Worm (Caenorhabditis elegans): ENCODE measurements around the gene fbxc-20.

The fbxc-20 gene

DNA sequence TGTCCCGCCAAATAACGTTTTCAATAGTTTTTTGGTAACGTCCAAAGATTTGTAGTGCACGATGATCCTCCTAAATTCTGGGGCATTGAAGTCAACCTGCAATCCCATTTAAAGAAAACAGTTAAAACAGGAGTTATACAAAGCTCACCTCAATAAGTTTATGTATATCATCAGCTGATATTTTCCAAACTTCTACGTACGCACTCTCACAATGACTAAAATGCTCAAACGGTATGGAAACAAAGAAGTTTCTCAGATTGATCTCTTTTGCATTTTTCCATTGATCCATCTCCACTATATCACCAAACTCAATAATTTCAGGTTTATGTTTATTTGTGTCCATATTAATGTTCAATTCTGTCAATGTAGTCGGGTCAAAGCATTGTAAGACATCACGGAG, 7.4 kb upstream of the fbxc-20 start:
- no peak for TF ChIP-seq aly-1 (tag; optimal IDR thresholded peaks at IDR 0.05)
- TF ChIP-seq F13C5.2 (tag; optimal IDR thresholded peaks at IDR 0.05), result no peak
- no peak for TF ChIP-seq ceh-13 (GFP tag; optimal IDR thresholded peaks at IDR 0.05)
- TF ChIP-seq tbx-11 (GFP tag; IDR thresholded peaks at IDR 0.05), result no peak
- TF ChIP-seq hnd-1 (tag; optimal IDR thresholded peaks at IDR 0.05), result no peak
- no peak for TF ChIP-seq B0310.2 (tag; optimal IDR thresholded peaks at IDR 0.05)
- TF ChIP-seq sea-1 (GFP tag; conservative IDR thresholded peaks at IDR 0.05), result no peak
- TF ChIP-seq ama-1 (optimal IDR thresholded peaks at IDR 0.05), result no peak
- no peak for TF ChIP-seq ets-7 (tag; optimal IDR thresholded peaks at IDR 0.05)
- no peak for TF ChIP-seq hmbx-1 (tag; optimal IDR thresholded peaks at IDR 0.05)
- TF ChIP-seq scrt-1 (GFP tag; IDR thresholded peaks at IDR 0.05), result no peak
- TF ChIP-seq flt-1 (GFP tag; IDR thresholded peaks at IDR 0.05), result no peak
- no peak for TF ChIP-seq tbx-37 (GFP tag; conservative IDR thresholded peaks at IDR 0.05)
- TF ChIP-seq ceh-36 (tag; optimal IDR thresholded peaks at IDR 0.05), result no peak
- TF ChIP-seq pes-1 (GFP tag; IDR thresholded peaks at IDR 0.05), result no peak
- TF ChIP-seq tra-4 (tag; optimal IDR thresholded peaks at IDR 0.05), result no peak
- no peak for TF ChIP-seq hmg-4 (GFP tag; optimal IDR thresholded peaks at IDR 0.05)

DNA sequence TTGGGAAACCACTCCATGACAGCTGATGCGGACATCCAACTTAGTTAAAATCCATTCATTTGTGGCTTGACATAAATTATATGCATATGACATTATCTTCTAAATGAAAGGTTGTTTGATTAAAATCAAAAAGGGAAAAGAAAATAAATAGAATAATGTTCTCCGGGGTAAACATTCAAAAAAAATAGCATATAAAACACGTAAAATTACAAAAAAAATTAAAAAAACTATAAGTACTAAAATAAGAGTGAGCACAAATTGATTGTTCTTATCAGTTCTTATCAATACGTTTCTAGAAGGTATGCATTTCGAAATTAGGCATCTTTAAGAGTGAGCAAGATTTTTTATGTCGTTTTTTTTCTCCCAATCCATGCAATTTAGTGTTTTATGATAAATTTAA, 6.3 kb upstream of the fbxc-20 start, which contains the start of gene fbxa-182:
Gene fbxa-182, minus strand, starts transcription at position 101 of the 400 bp plus-strand sequence.
- TF ChIP-seq ceh-36 (tag; optimal IDR thresholded peaks at IDR 0.05) (no peak), pes-1 (GFP tag; IDR thresholded peaks at IDR 0.05) (no peak), scrt-1 (GFP tag; IDR thresholded peaks at IDR 0.05) (no peak), tbx-37 (GFP tag; conservative IDR thresholded peaks at IDR 0.05) (no peak), sea-1 (GFP tag; conservative IDR thresholded peaks at IDR 0.05) (no peak), ceh-13 (GFP tag; optimal IDR thresholded peaks at IDR 0.05) (no peak), ets-7 (tag; optimal IDR thresholded peaks at IDR 0.05) (no peak), tra-4 (tag; optimal IDR thresholded peaks at IDR 0.05) (no peak)

DNA sequence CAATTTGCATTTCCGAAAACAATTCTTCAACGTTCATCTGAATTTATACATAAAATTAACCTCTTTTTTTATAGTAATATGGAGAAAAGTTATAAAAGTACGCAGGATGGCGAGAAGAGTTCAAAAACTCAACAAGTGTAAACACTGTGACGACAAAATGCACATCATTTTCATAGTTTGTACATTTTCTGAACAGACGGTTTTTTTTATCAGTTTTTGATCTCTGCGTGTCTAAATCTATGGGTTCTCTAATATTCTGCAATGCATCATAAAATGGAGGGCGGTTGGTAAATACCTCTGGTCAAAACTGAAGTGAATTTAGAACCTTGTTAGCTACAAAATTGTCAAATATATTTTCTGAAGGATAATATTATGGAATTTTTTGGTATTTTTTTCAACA, 3.5 kb upstream of the fbxc-20 start, which contains the start of gene fbxa-4:
Gene fbxa-4, minus strand, starts transcription at position 93 of the 400 bp plus-strand sequence.
- TF ChIP-seq tbx-11 (GFP tag; IDR thresholded peaks at IDR 0.05) (no peak), ets-7 (tag; optimal IDR thresholded peaks at IDR 0.05) (no peak), B0310.2 (tag; optimal IDR thresholded peaks at IDR 0.05) (no peak), F13C5.2 (tag; optimal IDR thresholded peaks at IDR 0.05) (no peak), tra-4 (tag; optimal IDR thresholded peaks at IDR 0.05) (no peak), ceh-36 (tag; optimal IDR thresholded peaks at IDR 0.05) (no peak), hmg-4 (GFP tag; optimal IDR thresholded peaks at IDR 0.05) (no peak), flt-1 (GFP tag; IDR thresholded peaks at IDR 0.05) (no peak), tbx-37 (GFP tag; conservative IDR thresholded peaks at IDR 0.05) (no peak), hnd-1 (tag; optimal IDR thresholded peaks at IDR 0.05) (no peak), ceh-13 (GFP tag; optimal IDR thresholded peaks at IDR 0.05) (no peak), scrt-1 (GFP tag; IDR thresholded peaks at IDR 0.05) (no peak), ama-1 (optimal IDR thresholded peaks at IDR 0.05) (no peak)

DNA sequence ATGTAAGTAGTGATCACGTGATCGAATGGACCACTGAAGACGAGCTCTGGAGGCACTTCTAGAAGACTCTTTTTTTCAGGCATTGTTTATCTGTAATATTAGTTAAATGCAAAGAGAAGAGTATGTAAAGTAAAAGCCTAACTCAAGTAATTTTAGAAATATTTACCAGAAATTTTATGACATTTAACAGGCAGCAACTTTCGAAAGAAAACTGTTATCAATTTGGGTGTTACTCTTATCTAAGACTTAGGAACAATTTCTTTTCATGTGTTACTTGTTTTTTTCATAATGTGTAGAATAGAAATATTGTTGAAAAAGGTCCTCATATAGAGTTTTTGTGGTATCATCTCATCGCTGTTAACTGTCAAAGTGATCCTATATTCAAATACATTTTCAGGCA, 1.0 kb upstream of the fbxc-20 start, which contains the start of the genes F42G2.5 and F42G2.7:
Gene F42G2.5, minus strand, starts transcription at position 101 of the 400 bp plus-strand sequence.
Gene F42G2.7, plus strand, starts transcription at position 270 of the 400 bp plus-strand sequence.
- no peak for TF ChIP-seq F13C5.2 (tag; optimal IDR thresholded peaks at IDR 0.05)
- no peak for TF ChIP-seq hmg-4 (GFP tag; optimal IDR thresholded peaks at IDR 0.05)
- no peak for TF ChIP-seq scrt-1 (GFP tag; IDR thresholded peaks at IDR 0.05)
- TF ChIP-seq hmbx-1 (tag; optimal IDR thresholded peaks at IDR 0.05), result no peak
- no peak for TF ChIP-seq tbx-11 (GFP tag; IDR thresholded peaks at IDR 0.05)
- no peak for TF ChIP-seq pes-1 (GFP tag; IDR thresholded peaks at IDR 0.05)
- no peak for TF ChIP-seq tbx-37 (GFP tag; conservative IDR thresholded peaks at IDR 0.05)
- no peak for TF ChIP-seq ceh-36 (tag; optimal IDR thresholded peaks at IDR 0.05)
- no peak for TF ChIP-seq flt-1 (GFP tag; IDR thresholded peaks at IDR 0.05)
- TF ChIP-seq hnd-1 (tag; optimal IDR thresholded peaks at IDR 0.05), result no peak
- TF ChIP-seq tra-4 (tag; optimal IDR thresholded peaks at IDR 0.05), result no peak
- no peak for TF ChIP-seq ets-7 (tag; optimal IDR thresholded peaks at IDR 0.05)
- no peak for TF ChIP-seq sea-1 (GFP tag; conservative IDR thresholded peaks at IDR 0.05)
- no peak for TF ChIP-seq aly-1 (tag; optimal IDR thresholded peaks at IDR 0.05)
- no peak for TF ChIP-seq ama-1 (optimal IDR thresholded peaks at IDR 0.05)
- no peak for TF ChIP-seq ceh-13 (GFP tag; optimal IDR thresholded peaks at IDR 0.05)
- TF ChIP-seq B0310.2 (tag; optimal IDR thresholded peaks at IDR 0.05), result no peak

DNA sequence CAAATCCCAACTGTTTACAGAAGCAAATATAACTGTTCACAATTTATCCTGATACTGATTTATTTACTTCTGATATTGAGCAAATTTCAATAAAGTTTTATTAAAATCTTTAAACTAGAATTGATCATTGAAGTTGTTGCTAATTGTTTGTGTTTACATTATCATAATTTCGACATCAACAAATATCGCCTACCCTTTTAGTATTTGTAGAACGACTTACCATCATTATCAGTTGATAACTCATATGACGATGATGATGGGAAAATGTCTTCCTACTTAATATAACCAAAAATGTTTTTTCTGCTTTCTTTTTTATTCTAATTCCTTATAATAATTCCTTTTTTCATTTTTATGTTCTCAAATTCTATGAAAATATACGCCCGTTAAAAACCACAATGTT, 1.7 kb downstream of the fbxc-20 start:
- TF ChIP-seq hmg-4 (GFP tag; optimal IDR thresholded peaks at IDR 0.05), result no peak

DNA sequence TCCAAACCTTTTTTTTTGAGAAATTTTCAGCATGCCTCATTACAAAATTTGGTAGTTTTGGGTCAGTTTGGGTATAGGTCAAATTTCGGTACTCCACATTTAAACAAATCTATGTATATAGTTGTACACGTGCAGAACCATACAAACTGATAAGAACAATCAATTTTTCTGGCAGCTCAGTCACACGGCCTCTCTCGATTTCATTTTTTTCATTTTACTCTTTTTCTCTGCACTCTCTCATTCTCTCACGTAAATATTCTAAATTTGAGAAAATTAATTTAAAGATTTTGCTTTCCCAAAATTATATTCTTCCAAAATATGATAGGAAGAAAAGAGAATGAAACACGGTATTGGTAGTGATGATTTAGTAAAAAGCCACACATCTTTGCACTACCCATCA, 2.2 kb downstream of the fbxc-20 start:
- TF ChIP-seq hnd-1 (tag; optimal IDR thresholded peaks at IDR 0.05) (no peak), tbx-11 (GFP tag; IDR thresholded peaks at IDR 0.05) (no peak), pes-1 (GFP tag; IDR thresholded peaks at IDR 0.05) (no peak), hmbx-1 (tag; optimal IDR thresholded peaks at IDR 0.05) (no peak), ceh-36 (tag; optimal IDR thresholded peaks at IDR 0.05) (no peak), tbx-37 (GFP tag; conservative IDR thresholded peaks at IDR 0.05) (no peak), ceh-13 (GFP tag; optimal IDR thresholded peaks at IDR 0.05) (no peak), aly-1 (tag; optimal IDR thresholded peaks at IDR 0.05) (no peak)

DNA sequence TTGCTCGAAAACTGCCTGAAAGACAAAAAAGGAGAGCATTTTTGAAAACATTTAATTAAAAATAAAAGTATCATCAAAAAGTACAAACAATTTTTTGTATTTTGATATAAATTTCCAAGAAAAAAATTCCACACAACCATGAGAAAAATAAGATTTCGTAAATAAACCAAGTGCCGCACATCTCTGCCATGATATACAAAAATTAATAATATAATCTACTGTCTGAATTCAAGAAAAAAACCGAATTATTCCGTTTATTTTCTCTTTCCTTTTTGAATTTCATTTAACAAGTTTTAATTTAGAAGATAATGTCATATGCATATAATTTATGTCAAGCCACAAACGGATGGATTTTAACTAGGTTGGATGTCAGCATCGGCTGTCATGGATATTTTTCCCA, 3.0 kb downstream of the fbxc-20 start, which contains the start of gene F42G2.2:
Gene F42G2.2, plus strand, starts transcription at position 301 of the 400 bp plus-strand sequence.
- TF ChIP-seq tra-4 (tag; optimal IDR thresholded peaks at IDR 0.05), result no peak
- no peak for TF ChIP-seq scrt-1 (GFP tag; IDR thresholded peaks at IDR 0.05)
- no peak for TF ChIP-seq hnd-1 (tag; optimal IDR thresholded peaks at IDR 0.05)
- no peak for TF ChIP-seq F13C5.2 (tag; optimal IDR thresholded peaks at IDR 0.05)
- no peak for TF ChIP-seq sea-1 (GFP tag; conservative IDR thresholded peaks at IDR 0.05)
- TF ChIP-seq ceh-13 (GFP tag; optimal IDR thresholded peaks at IDR 0.05), result no peak
- no peak for TF ChIP-seq ceh-36 (tag; optimal IDR thresholded peaks at IDR 0.05)
- no peak for TF ChIP-seq hmbx-1 (tag; optimal IDR thresholded peaks at IDR 0.05)
- no peak for TF ChIP-seq tbx-37 (GFP tag; conservative IDR thresholded peaks at IDR 0.05)
- TF ChIP-seq tbx-11 (GFP tag; IDR thresholded peaks at IDR 0.05), result no peak
- no peak for TF ChIP-seq pes-1 (GFP tag; IDR thresholded peaks at IDR 0.05)
- no peak for TF ChIP-seq hmg-4 (GFP tag; optimal IDR thresholded peaks at IDR 0.05)
- TF ChIP-seq ets-7 (tag; optimal IDR thresholded peaks at IDR 0.05), result no peak
- TF ChIP-seq B0310.2 (tag; optimal IDR thresholded peaks at IDR 0.05), result no peak
- no peak for TF ChIP-seq aly-1 (tag; optimal IDR thresholded peaks at IDR 0.05)
- no peak for TF ChIP-seq flt-1 (GFP tag; IDR thresholded peaks at IDR 0.05)
- TF ChIP-seq ama-1 (optimal IDR thresholded peaks at IDR 0.05), result no peak

Measured in whole organism, early embryonic.